Worm (Caenorhabditis elegans): Measurements from ENCODE around the gene K07F5.8.

- no peak for TF ChIP-seq nhr-25 (tag; optimal IDR thresholded peaks at IDR 0.05; ENCODE audit: borderline replicate concordance, insufficient read depth)
- no peak for TF ChIP-seq cey-2 (tag; optimal IDR thresholded peaks at IDR 0.05; ENCODE audit: borderline replicate concordance, insufficient read depth)
- no peak for TF ChIP-seq nhr-111 (GFP tag; optimal IDR thresholded peaks at IDR 0.05)
- no peak for TF ChIP-seq ceh-28 (tag; optimal IDR thresholded peaks at IDR 0.05)
- no peak for TF ChIP-seq ZK546.5 (tag; optimal IDR thresholded peaks at IDR 0.05)
- no peak for TF ChIP-seq pha-4 (GFP tag; IDR thresholded peaks at IDR 0.05)
- TF ChIP-seq pha-4 (tag; optimal IDR thresholded peaks at IDR 0.05) = no peak
- no peak for TF ChIP-seq ama-1 (optimal IDR thresholded peaks at IDR 0.05)
- TF ChIP-seq dpl-1 (GFP tag; optimal IDR thresholded peaks at IDR 0.05) = no peak
- TF ChIP-seq pqm-1 (tag; optimal IDR thresholded peaks at IDR 0.05) = no peak
- no peak for TF ChIP-seq F49E8.2 (tag; optimal IDR thresholded peaks at IDR 0.05; ENCODE audit: borderline replicate concordance)
Observed at ce11 chrIV:9843760-9844159, 5.8 kb downstream of the K07F5.8 start, which contains the start of gene nspd-2.
